Fruit fly (Drosophila melanogaster): ENCODE measurements around the gene CG45413.

CG45413 gene

dm6 chr3L:6964488-6965152 is 32.9 kb upstream of the CG45413 start, which contains the start of gene sgl (continued):
- TF ChIP-seq usp (GFP tag; optimal IDR thresholded peaks at IDR 0.05): no peak
- no peak for TF ChIP-seq CG2875 (GFP tag; optimal IDR thresholded peaks at IDR 0.05)
- TF ChIP-seq prd (optimal IDR thresholded peaks at IDR 0.05): no peak
- no peak for TF ChIP-seq prd (GFP tag; IDR thresholded peaks at IDR 0.05)
- peak; percentile 22 for TF ChIP-seq eyg (GFP tag; optimal IDR thresholded peaks at IDR 0.05)
- no peak for TF ChIP-seq CG10959 (GFP tag; IDR thresholded peaks at IDR 0.05)
- no peak for TF ChIP-seq slp2 (GFP tag; optimal IDR thresholded peaks at IDR 0.05)
- TF ChIP-seq cwo (GFP tag; optimal IDR thresholded peaks at IDR 0.05): peak; percentile 53
- no peak for TF ChIP-seq Mrtf (GFP tag; IDR thresholded peaks at IDR 0.05)
- no peak for TF ChIP-seq ems (GFP tag; optimal IDR thresholded peaks at IDR 0.05)
- TF ChIP-seq repo (GFP tag; optimal IDR thresholded peaks at IDR 0.05): no peak
- 0 out of 3 replicates have a peak, but pooled peaks have one; percentile 7 for TF ChIP-seq CG2199 (GFP tag; IDR thresholded peaks at IDR 0.05)
- TF ChIP-seq ind (GFP tag; optimal IDR thresholded peaks at IDR 0.05): no peak
- TF ChIP-seq CG2678 (tag; optimal IDR thresholded peaks at IDR 0.05): peak; percentile 51
- no peak for TF ChIP-seq aop (GFP tag; IDR thresholded peaks at IDR 0.05)
- TF ChIP-seq Meics (GFP tag; optimal IDR thresholded peaks at IDR 0.05): peak; percentile 2
- peak; percentile 14; the same call in 1 of the 2 replicates for TF ChIP-seq Xrp1 (GFP tag; IDR thresholded peaks at IDR 0.05)
- TF ChIP-seq hkb (optimal IDR thresholded peaks at IDR 0.05): peak; percentile 28
- TF ChIP-seq hkb (GFP tag; IDR thresholded peaks at IDR 0.05): peak; percentile 23; the same call in 1 of the 2 replicates
- no peak for TF ChIP-seq CG18599 (GFP tag; optimal IDR thresholded peaks at IDR 0.05)
- TF ChIP-seq pros (GFP tag; optimal IDR thresholded peaks at IDR 0.05): peak; percentile 15
- TF ChIP-seq CG4707 (GFP tag; optimal IDR thresholded peaks at IDR 0.05): peak; percentile 3
- no peak for TF ChIP-seq dmrt11E (tag; optimal IDR thresholded peaks at IDR 0.05)
- TF ChIP-seq Xbp1 (GFP tag; optimal IDR thresholded peaks at IDR 0.05): peak; percentile 11
- TF ChIP-seq CG12769 (tag; optimal IDR thresholded peaks at IDR 0.05): no peak
- no peak for TF ChIP-seq CG4730 (GFP tag; IDR thresholded peaks at IDR 0.05)
- no peak for TF ChIP-seq CG1602 (GFP tag; optimal IDR thresholded peaks at IDR 0.05)
- TF ChIP-seq Dek (tag; optimal IDR thresholded peaks at IDR 0.05): peak; percentile 41
- TF ChIP-seq pho (GFP tag; optimal IDR thresholded peaks at IDR 0.05): peak; percentile 27
- peak; percentile 38 for TF ChIP-seq CG1603 (tag; optimal IDR thresholded peaks at IDR 0.05)
- TF ChIP-seq CG9437 (GFP tag; optimal IDR thresholded peaks at IDR 0.05): no peak
- peak; percentile 66 for TF ChIP-seq BtbVII (GFP tag; optimal IDR thresholded peaks at IDR 0.05)
- TF ChIP-seq ato (GFP tag; IDR thresholded peaks at IDR 0.05; ENCODE audit: partially characterized antibody): peak; percentile 67
- TF ChIP-seq gro (GFP tag; optimal IDR thresholded peaks at IDR 0.05): peak; percentile 36
- TF ChIP-seq CG34376 (GFP tag; optimal IDR thresholded peaks at IDR 0.05): peak; percentile 77
- no peak for TF ChIP-seq CG30403 (GFP tag; optimal IDR thresholded peaks at IDR 0.05)
- TF ChIP-seq Nf-YC (tag; optimal IDR thresholded peaks at IDR 0.05): peak; percentile 100
- TF ChIP-seq CG17328 (GFP tag; IDR thresholded peaks at IDR 0.05): 0 out of 2 replicates have a peak, but pooled peaks have one; percentile 11
- no peak for TF ChIP-seq CG18619 (GFP tag; optimal IDR thresholded peaks at IDR 0.05)
- TF ChIP-seq CG11504 (tag; optimal IDR thresholded peaks at IDR 0.05): peak; percentile 44
- no peak for TF ChIP-seq Usf (GFP tag; optimal IDR thresholded peaks at IDR 0.05)
- no peak for TF ChIP-seq CG15073 (GFP tag; optimal IDR thresholded peaks at IDR 0.05)
- no peak for TF ChIP-seq CG30431 (GFP tag; optimal IDR thresholded peaks at IDR 0.05)
- TF ChIP-seq dpn (GFP tag; optimal IDR thresholded peaks at IDR 0.05): peak in 1 of 2 experiments; percentile 42
- TF ChIP-seq en (GFP tag; optimal IDR thresholded peaks at IDR 0.05): no peak
- peak; percentile 30 for TF ChIP-seq zen (tag; optimal IDR thresholded peaks at IDR 0.05)
- TF ChIP-seq CG7745 (tag; optimal IDR thresholded peaks at IDR 0.05): no peak
- 0 out of 2 replicates have a peak, but pooled peaks have one; percentile 26 for TF ChIP-seq bowl (GFP tag; IDR thresholded peaks at IDR 0.05)
- TF ChIP-seq ken (GFP tag; IDR thresholded peaks at IDR 0.05): peak; percentile 59; the same call in 1 of the 3 replicates
- TF ChIP-seq HmgD (GFP tag; optimal IDR thresholded peaks at IDR 0.05): peak; percentile 73

Data from whole organism, embryonic.